Worm (Caenorhabditis elegans): ENCODE data around the gene Y54G2A.32.
A peak's percentile ranks its signal among the peaks of the same experiment; 100 is the strongest.

The Y54G2A.32 gene

DNA sequence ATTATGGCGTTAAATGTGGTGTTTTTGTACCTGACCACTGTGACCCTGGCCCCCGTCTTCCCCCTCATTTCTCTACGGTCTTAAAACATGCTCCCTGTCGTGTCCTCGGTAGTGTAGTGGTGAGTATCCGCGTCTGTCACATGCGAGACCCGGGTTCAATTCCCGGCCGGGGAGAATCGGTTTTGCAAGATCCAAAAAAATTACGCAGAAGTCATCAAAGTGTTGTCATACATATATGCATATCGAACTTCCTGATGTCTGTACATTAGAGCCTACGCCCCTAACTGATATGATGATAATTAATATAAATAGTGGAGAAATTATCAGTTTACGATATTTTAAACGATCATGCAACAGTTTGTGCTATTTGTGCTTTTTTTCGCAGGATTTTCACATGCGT lies 1.8 kb downstream of the Y54G2A.32 start, which contains the start of gene Y54G2A.45 (continued):
- TF ChIP-seq daf-19 (GFP tag; conservative IDR thresholded peaks at IDR 0.05) (no peak), ceh-44 (GFP tag; IDR thresholded peaks at IDR 0.05) (peak; percentile 80), Y48G9A.11 (GFP tag; IDR thresholded peaks at IDR 0.05) (peak; percentile 77), madf-9 (GFP tag; conservative IDR thresholded peaks at IDR 0.05) (peak; percentile 89), hif-1 (tag; optimal IDR thresholded peaks at IDR 0.05) (peak in 1 of 2 experiments; percentile 57), mdl-1 (tag; optimal IDR thresholded peaks at IDR 0.05) (peak in 1 of 2 experiments; percentile 32), ceh-82 (tag; optimal IDR thresholded peaks at IDR 0.05) (no peak), mdt-29 (GFP tag; IDR thresholded peaks at IDR 0.05) (peak; percentile 53; the same call in 1 of the 2 replicates), ces-1 (GFP tag; optimal IDR thresholded peaks at IDR 0.05) (no peak), dmd-8 (GFP tag; IDR thresholded peaks at IDR 0.05) (peak; percentile 77; the same call in 1 of the 2 replicates), F37D6.2 (tag; optimal IDR thresholded peaks at IDR 0.05) (peak; percentile 20), T20F7.1 (GFP tag; optimal IDR thresholded peaks at IDR 0.05) (no peak), ceh-28 (tag; optimal IDR thresholded peaks at IDR 0.05) (no peak), lir-3 (tag; optimal IDR thresholded peaks at IDR 0.05) (peak; percentile 48), ceh-20 (GFP tag; IDR thresholded peaks at IDR 0.05) (peak; percentile 65), lin-29 (GFP tag; IDR thresholded peaks at IDR 0.05) (no peak), nhr-42 (GFP tag; IDR thresholded peaks at IDR 0.05) (peak; percentile 69; the same call in 1 of the 2 replicates), egl-27 (tag; optimal IDR thresholded peaks at IDR 0.05) (no peak), lsy-2 (tag; optimal IDR thresholded peaks at IDR 0.05) (peak in 1 of 2 experiments; percentile 69)

DNA sequence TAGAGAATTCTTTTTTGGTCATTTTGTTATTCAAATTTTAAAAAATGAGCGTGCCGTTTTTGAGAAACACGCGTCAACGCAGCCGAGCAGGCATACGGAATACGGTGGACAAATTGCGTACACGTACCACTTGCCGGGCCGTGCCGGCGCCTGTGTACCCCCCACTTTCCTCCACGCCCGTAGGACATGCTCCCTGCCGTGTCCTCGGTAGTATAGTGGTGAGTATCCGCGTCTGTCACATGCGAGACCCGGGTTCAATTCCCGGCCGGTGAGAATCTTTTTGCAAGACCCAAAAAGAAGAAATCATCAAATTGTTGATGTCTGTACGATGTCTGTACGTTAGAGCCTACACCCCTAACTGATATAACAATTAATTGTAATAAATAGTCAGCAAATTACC lies 4.4 kb downstream of the Y54G2A.32 start:
- TF ChIP-seq fos-1 (tag; optimal IDR thresholded peaks at IDR 0.05) = no peak
- TF ChIP-seq pqm-1 (tag; optimal IDR thresholded peaks at IDR 0.05) = no peak
- peak; percentile 58 for TF ChIP-seq lin-38 (GFP tag; IDR thresholded peaks at IDR 0.05)
- TF ChIP-seq dmd-9 (GFP tag; IDR thresholded peaks at IDR 0.05) = 0 out of 2 replicates have a peak, but pooled peaks have one; percentile 48
- TF ChIP-seq aha-1 (tag) = no peak
- peak; percentile 6 for TF ChIP-seq mxl-3 (GFP tag; optimal IDR thresholded peaks at IDR 0.05)
- TF ChIP-seq zip-2 (tag; optimal IDR thresholded peaks at IDR 0.05) = no peak
- TF ChIP-seq dmd-8 (GFP tag; IDR thresholded peaks at IDR 0.05) = 0 out of 2 replicates have a peak, but pooled peaks have one; percentile 53
- TF ChIP-seq mes-2 (tag; optimal IDR thresholded peaks at IDR 0.05; ENCODE audit: poor library complexity, severe bottlenecking) = peak; percentile 43
- peak; percentile 67; the same call in 1 of the 2 replicates for TF ChIP-seq tra-1 (GFP tag; IDR thresholded peaks at IDR 0.05)
- TF ChIP-seq ceh-44 (GFP tag; IDR thresholded peaks at IDR 0.05) = no peak
- peak; percentile 67; the same call in 1 of the 2 replicates for TF ChIP-seq vab-7 (GFP tag; IDR thresholded peaks at IDR 0.05)
- no peak for TF ChIP-seq daf-12 (tag; optimal IDR thresholded peaks at IDR 0.05)
- TF ChIP-seq D1046.2 (GFP tag; IDR thresholded peaks at IDR 0.05) = 0 out of 2 replicates have a peak, but pooled peaks have one; percentile 34
- 0 out of 2 replicates have a peak, but pooled peaks have one; percentile 18 for TF ChIP-seq pha-4 (GFP tag; IDR thresholded peaks at IDR 0.05)
- TF ChIP-seq pha-4 (tag; optimal IDR thresholded peaks at IDR 0.05) = no peak
- no peak for TF ChIP-seq zag-1 (tag; optimal IDR thresholded peaks at IDR 0.05)
- 0 out of 2 replicates have a peak, but pooled peaks have one; percentile 67 for TF ChIP-seq F44E2.7 (GFP tag; IDR thresholded peaks at IDR 0.05)
- TF ChIP-seq Y105C5A.15 (GFP tag; IDR thresholded peaks at IDR 0.05) = 0 out of 2 replicates have a peak, but pooled peaks have one; percentile 42
- TF ChIP-seq fkh-10 (GFP tag; optimal IDR thresholded peaks at IDR 0.05) = no peak
- TF ChIP-seq nhr-10 (tag; optimal IDR thresholded peaks at IDR 0.05) = no peak
- TF ChIP-seq hlh-11 (tag; optimal IDR thresholded peaks at IDR 0.05) = no peak
- TF ChIP-seq daf-16 (GFP tag; optimal IDR thresholded peaks at IDR 0.05) = peak in 1 of 2 experiments; percentile 5
- peak; percentile 18 for TF ChIP-seq daf-16 (tag; optimal IDR thresholded peaks at IDR 0.05)
- no peak for TF ChIP-seq T26A8.4 (GFP tag; IDR thresholded peaks at IDR 0.05)
- peak; percentile 3 for TF ChIP-seq unc-130 (GFP tag; optimal IDR thresholded peaks at IDR 0.05)
- no peak for TF ChIP-seq lin-13 (GFP tag; optimal IDR thresholded peaks at IDR 0.05)
- TF ChIP-seq hlh-30 (tag; optimal IDR thresholded peaks at IDR 0.05; ENCODE audit: insufficient read depth) = peak; percentile 46
- no peak for TF ChIP-seq daf-8 (GFP tag; IDR thresholded peaks at IDR 0.05)
- 0 out of 2 replicates have a peak, but pooled peaks have one; percentile 46 for TF ChIP-seq arid-1 (GFP tag; conservative IDR thresholded peaks at IDR 0.05)
- no peak for TF ChIP-seq jun-1 (tag; optimal IDR thresholded peaks at IDR 0.05)
- TF ChIP-seq mxl-2 (GFP tag; conservative IDR thresholded peaks at IDR 0.05) = no peak
- TF ChIP-seq F26F4.8 (GFP tag; conservative IDR thresholded peaks at IDR 0.05) = 0 out of 2 replicates have a peak, but pooled peaks have one; percentile 55
